Fruit fly (Drosophila melanogaster): ENCODE results near the gene DCX-EMAP.

DNA sequence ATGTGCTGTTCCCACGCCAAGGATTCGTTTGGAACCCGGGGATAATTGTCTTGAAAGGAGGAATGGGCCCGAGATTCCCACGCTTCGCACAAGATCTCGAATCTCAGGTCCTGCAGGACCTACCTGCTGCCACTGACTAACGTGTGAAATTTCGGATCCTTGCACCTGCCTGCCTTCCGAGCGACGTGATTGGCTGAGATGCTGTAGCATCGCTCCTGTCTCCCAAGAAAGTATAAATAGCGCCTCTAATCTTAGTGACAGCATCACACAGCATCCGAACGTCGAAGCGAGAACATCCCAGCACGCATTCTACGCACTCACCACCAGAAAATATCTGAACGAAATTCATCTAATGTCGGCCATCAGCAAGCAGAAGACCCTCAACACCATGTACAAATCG lies 71.3 kb downstream of the DCX-EMAP start:
- TF ChIP-seq usp (GFP tag; optimal IDR thresholded peaks at IDR 0.05): no peak
- no peak for TF ChIP-seq psq (optimal IDR thresholded peaks at IDR 0.05)

All from whole organism.